Fruit fly (Drosophila melanogaster): Measurements from ENCODE around the gene Ada1-1.
"Not testable (repeated sequence)": the region's sequence is repeated elsewhere in the genome, so short reads cannot be mapped to it uniquely, and the experiment has no call there.

Ada1-1 gene

dm6 chr2L:11996509-11996908 lies at the start of gene Ada1-1:
Gene Ada1-1 (plus strand): TSS chr2L:11996809.
- not testable (repeated sequence) for TF ChIP-seq psq, Myc, Sin3A (optimal IDR thresholded peaks at IDR 0.05)

dm6 chr2L:11947641-11948040 lies 49.0 kb upstream of the Ada1-1 start, which contains the start of gene CG16964:
Gene CG16964 (plus strand): TSS chr2L:11947941.
- TF ChIP-seq Myc (optimal IDR thresholded peaks at IDR 0.05) (no peak), Sin3A (optimal IDR thresholded peaks at IDR 0.05) (no peak), ttk (optimal IDR thresholded peaks at IDR 0.05) (no peak)

- TF ChIP-seq insv (optimal IDR thresholded peaks at IDR 0.05) = no peak
- TF ChIP-seq psq (optimal IDR thresholded peaks at IDR 0.05) = no peak
- TF ChIP-seq ttk (optimal IDR thresholded peaks at IDR 0.05) = no peak
- no peak for TF ChIP-seq h (optimal IDR thresholded peaks at IDR 0.05)
- no peak for TF ChIP-seq Myc (optimal IDR thresholded peaks at IDR 0.05)
- TF ChIP-seq Sin3A (optimal IDR thresholded peaks at IDR 0.05) = no peak
These were observed 48.1 kb upstream of the Ada1-1 start for dm6 chr2L:11948479-11948878.

- TF ChIP-seq h (optimal IDR thresholded peaks at IDR 0.05) (no peak), ttk (optimal IDR thresholded peaks at IDR 0.05) (no peak), psq (optimal IDR thresholded peaks at IDR 0.05) (no peak), insv (optimal IDR thresholded peaks at IDR 0.05) (no peak), Sin3A (optimal IDR thresholded peaks at IDR 0.05) (no peak), Myc (optimal IDR thresholded peaks at IDR 0.05) (no peak)
These were observed 46.7 kb upstream of the Ada1-1 start for dm6 chr2L:11949917-11950316.

- TF ChIP-seq psq (optimal IDR thresholded peaks at IDR 0.05) = no peak
- TF ChIP-seq Myc (optimal IDR thresholded peaks at IDR 0.05) = no peak
- TF ChIP-seq h (optimal IDR thresholded peaks at IDR 0.05) = no peak
- TF ChIP-seq insv (optimal IDR thresholded peaks at IDR 0.05) = no peak
- no peak for TF ChIP-seq Sin3A (optimal IDR thresholded peaks at IDR 0.05)
- no peak for TF ChIP-seq ttk (optimal IDR thresholded peaks at IDR 0.05)
These were observed 40.8 kb upstream of the Ada1-1 start for dm6 chr2L:11955839-11956238.

dm6 chr2L:11958729-11959128 lies 37.9 kb upstream of the Ada1-1 start:
- no peak for TF ChIP-seq insv (optimal IDR thresholded peaks at IDR 0.05)
- no peak for TF ChIP-seq Sin3A (optimal IDR thresholded peaks at IDR 0.05)
- no peak for TF ChIP-seq h (optimal IDR thresholded peaks at IDR 0.05)
- no peak for TF ChIP-seq Myc (optimal IDR thresholded peaks at IDR 0.05)
- no peak for TF ChIP-seq psq (optimal IDR thresholded peaks at IDR 0.05)
- TF ChIP-seq ttk (optimal IDR thresholded peaks at IDR 0.05) = no peak

dm6 chr2L:11960909-11961308 lies 35.7 kb upstream of the Ada1-1 start:
- TF ChIP-seq Myc (optimal IDR thresholded peaks at IDR 0.05) (no peak), ttk (optimal IDR thresholded peaks at IDR 0.05) (no peak), Sin3A (optimal IDR thresholded peaks at IDR 0.05) (no peak), h (optimal IDR thresholded peaks at IDR 0.05) (no peak), psq (optimal IDR thresholded peaks at IDR 0.05) (no peak), insv (optimal IDR thresholded peaks at IDR 0.05) (no peak)

- TF ChIP-seq Myc (optimal IDR thresholded peaks at IDR 0.05) (no peak), Sin3A (optimal IDR thresholded peaks at IDR 0.05) (no peak), insv (optimal IDR thresholded peaks at IDR 0.05) (no peak), psq (optimal IDR thresholded peaks at IDR 0.05) (no peak), ttk (optimal IDR thresholded peaks at IDR 0.05) (no peak), h (optimal IDR thresholded peaks at IDR 0.05) (no peak)
These were observed 32.9 kb upstream of the Ada1-1 start for dm6 chr2L:11963422-11964322.

- TF ChIP-seq Sin3A (optimal IDR thresholded peaks at IDR 0.05) = no peak
- no peak for TF ChIP-seq h (optimal IDR thresholded peaks at IDR 0.05)
These were observed 30.7 kb upstream of the Ada1-1 start for dm6 chr2L:11965610-11966594.

dm6 chr2L:11968581-11969272 lies 27.9 kb upstream of the Ada1-1 start:
- no peak for TF ChIP-seq h (optimal IDR thresholded peaks at IDR 0.05)
- TF ChIP-seq insv (optimal IDR thresholded peaks at IDR 0.05) = no peak

- TF ChIP-seq Sin3A (optimal IDR thresholded peaks at IDR 0.05) (no peak), Myc (optimal IDR thresholded peaks at IDR 0.05) (no peak), ttk (optimal IDR thresholded peaks at IDR 0.05) (no peak), insv (optimal IDR thresholded peaks at IDR 0.05) (no peak), psq (optimal IDR thresholded peaks at IDR 0.05) (no peak), h (optimal IDR thresholded peaks at IDR 0.05) (no peak)
These were observed 27.2 kb upstream of the Ada1-1 start for dm6 chr2L:11969424-11969823.

dm6 chr2L:11970343-11970742 lies 26.3 kb upstream of the Ada1-1 start:
- no peak for TF ChIP-seq h (optimal IDR thresholded peaks at IDR 0.05)
- no peak for TF ChIP-seq insv (optimal IDR thresholded peaks at IDR 0.05)
- no peak for TF ChIP-seq Myc (optimal IDR thresholded peaks at IDR 0.05)
- no peak for TF ChIP-seq psq (optimal IDR thresholded peaks at IDR 0.05)
- no peak for TF ChIP-seq ttk (optimal IDR thresholded peaks at IDR 0.05)
- no peak for TF ChIP-seq Sin3A (optimal IDR thresholded peaks at IDR 0.05)
